Worm (Caenorhabditis elegans): ENCODE results near the gene srd-41.

- no peak for TF ChIP-seq W03F9.2 (tag; optimal IDR thresholded peaks at IDR 0.05)
- TF ChIP-seq him-1 (tag; optimal IDR thresholded peaks at IDR 0.05): no peak
These were observed 36.0 kb upstream of the srd-41 start, which contains the start of gene C04B4.4 for ce11 chrX:12290539-12290938.
